Worm (Caenorhabditis elegans) whole organism, L3 larva: Measurements from ENCODE around the gene F14H12.2.

ENCODE experiments used
- aly-2 ChIP-seq: fragments of 150-350 bp; optimal IDR thresholded peaks from 2 replicates; lab custom pipeline; 2014; ENCODE audit warnings: missing biosample characterization, missing genetic modification characterization
- fkh-2 ChIP-seq: fragments of 150-350 bp; optimal IDR thresholded peaks from 2 replicates; lab custom pipeline; 2014; ENCODE audit warnings: missing biosample characterization, missing genetic modification reagents, missing genetic modification characterization
- fos-1 ChIP-seq: fragments of 150-350 bp; optimal IDR thresholded peaks from 2 replicates; lab custom pipeline; 2014; ENCODE audit warnings: missing biosample characterization, missing genetic modification characterization
- lsy-12 ChIP-seq: sonication (generic microtip); optimal IDR thresholded peaks from 2 replicates; lab custom pipeline; 2016; ENCODE audit warnings: mild to moderate bottlenecking, missing genetic modification characterization, missing compliant biosample characterization
- nhr-11 ChIP-seq: fragments of 150-350 bp; optimal IDR thresholded peaks from 2 replicates; lab custom pipeline; 2014; ENCODE audit warnings: missing biosample characterization, missing genetic modification characterization
- pha-4 ChIP-seq: fragments of 150-350 bp; optimal IDR thresholded peaks from 2 replicates; lab custom pipeline; 2014; ENCODE audit warnings: missing biosample characterization, missing genetic modification reagents, missing genetic modification characterization
- skn-1 ChIP-seq: fragments of 150-350 bp; optimal IDR thresholded peaks from 2 replicates; lab custom pipeline; 2014; ENCODE audit warnings: missing biosample characterization, missing genetic modification characterization
- snpc-4 ChIP-seq: fragments of 150-350 bp; optimal IDR thresholded peaks from 2 replicates; lab custom pipeline; 2014; ENCODE audit warnings: missing biosample characterization, missing genetic modification characterization
- unc-39 ChIP-seq: sonication (generic microtip); optimal IDR thresholded peaks from 4 replicates; lab custom pipeline; 2017; ENCODE audit warnings: missing biosample characterization, missing genetic modification characterization
- ztf-11 ChIP-seq: fragments of 150-350 bp; optimal IDR thresholded peaks from 2 replicates; lab custom pipeline; 2014; ENCODE audit warnings: missing biosample characterization, missing genetic modification characterization
- ztf-4 ChIP-seq: fragments of 150-350 bp; optimal IDR thresholded peaks from 2 replicates; lab custom pipeline; 2014; ENCODE audit warnings: missing biosample characterization, missing genetic modification characterization

- TF ChIP-seq pha-4 = peak; percentile 97
- peak; percentile 73 for TF ChIP-seq fos-1 (tag; lab: Kevin White, UChicago)
- TF ChIP-seq lsy-12 (tag; lab: Kevin White, UChicago) = peak; percentile 75
- no peak for TF ChIP-seq fkh-2
- TF ChIP-seq ztf-11 = no peak
- no peak for TF ChIP-seq aly-2 (tag; lab: Kevin White, UChicago)
- peak; percentile 92 for TF ChIP-seq skn-1 (tag; lab: Kevin White, UChicago)
- TF ChIP-seq ztf-4 = peak; percentile 61
- peak; percentile 89 for TF ChIP-seq nhr-11 (tag; lab: Kevin White, UChicago)
- TF ChIP-seq unc-39 (tag; lab: Kevin White, UChicago) = no peak
- peak; percentile 66 for TF ChIP-seq snpc-4 (tag; lab: Kevin White, UChicago)
These were observed 38.6 kb downstream of the F14H12.2 start, which contains the start of gene dpy-23 for ce11 chrX:4388834-4389409.
